Worm (Caenorhabditis elegans) whole organism, L3 larva: ENCODE results near the gene C34E10.12.
A peak's percentile ranks its signal among the peaks of the same experiment; 100 is the strongest.

Experiments
- R02D3.7 ChIP-seq: fragments of 150-350 bp; optimal IDR thresholded peaks from 2 replicates; lab custom pipeline; 2014; ENCODE audit warnings: missing biosample characterization, missing genetic modification characterization
- ZK546.5 ChIP-seq: sonication (generic microtip); optimal IDR thresholded peaks from 2 replicates; lab custom pipeline; 2017; ENCODE audit warnings: missing biosample characterization, missing genetic modification characterization
- aly-2 ChIP-seq: fragments of 150-350 bp; optimal IDR thresholded peaks from 2 replicates; lab custom pipeline; 2014; ENCODE audit warnings: missing biosample characterization, missing genetic modification characterization
- ceh-28 ChIP-seq: fragments of 150-350 bp; optimal IDR thresholded peaks from 2 replicates; lab custom pipeline; 2014; ENCODE audit warnings: missing biosample characterization, missing genetic modification reagents, missing genetic modification characterization
- ceh-9 ChIP-seq: sonication (generic microtip); optimal IDR thresholded peaks from 2 replicates; lab custom pipeline; 2018; ENCODE audit warnings: missing biosample characterization, missing genetic modification characterization
- daf-12 ChIP-seq: fragments of 150-350 bp; optimal IDR thresholded peaks from 2 replicates; lab custom pipeline; 2014; ENCODE audit warnings: missing biosample characterization, missing genetic modification reagents, missing genetic modification characterization
- egl-5 ChIP-seq: fragments of 150-350 bp; optimal IDR thresholded peaks from 2 replicates; lab custom pipeline; 2017; ENCODE audit warnings: missing biosample characterization, missing genetic modification reagents, missing genetic modification characterization, inconsistent platforms
- elt-1 ChIP-seq: fragments of 150-350 bp; optimal IDR thresholded peaks from 2 replicates; lab custom pipeline; 2014; ENCODE audit warnings: missing biosample characterization, missing genetic modification characterization
- elt-2 ChIP-seq: sonication (generic microtip); optimal IDR thresholded peaks from 2 replicates; lab custom pipeline; 2016; ENCODE audit warnings: missing genetic modification reagents, mild to moderate bottlenecking, missing genetic modification characterization, missing compliant biosample characterization
- elt-3 ChIP-seq, 3 experiments: fragments of 150-350 bp in 1 of 3; sonication (generic microtip) in 2 of 3; optimal IDR thresholded peaks; 2 replicates in 2 of 3; 4 replicates in 1 of 3; lab custom pipeline; 2014 to 2017; ENCODE audit warnings: missing biosample characterization in 3 of 3, missing genetic modification characterization in 3 of 3
- fkh-10 ChIP-seq: sonication (generic microtip); optimal IDR thresholded peaks from 2 replicates; lab custom pipeline; 2017; ENCODE audit warnings: missing biosample characterization, missing genetic modification reagents, missing genetic modification characterization
- fkh-2 ChIP-seq: fragments of 150-350 bp; optimal IDR thresholded peaks from 2 replicates; lab custom pipeline; 2014; ENCODE audit warnings: missing biosample characterization, missing genetic modification reagents, missing genetic modification characterization
- fos-1 ChIP-seq: fragments of 150-350 bp; optimal IDR thresholded peaks from 2 replicates; lab custom pipeline; 2014; ENCODE audit warnings: missing biosample characterization, missing genetic modification characterization
- jun-1 ChIP-seq: fragments of 150-350 bp; optimal IDR thresholded peaks from 2 replicates; lab custom pipeline; 2014; ENCODE audit warnings: missing biosample characterization, missing genetic modification reagents, missing genetic modification characterization
- lin-15B ChIP-seq: fragments of 150-350 bp; optimal IDR thresholded peaks from 2 replicates; lab custom pipeline; 2014; ENCODE audit warnings: missing biosample characterization, missing genetic modification characterization
- lin-39 ChIP-seq: fragments of 150-350 bp; optimal IDR thresholded peaks from 2 replicates; lab custom pipeline; 2018; ENCODE audit warnings: missing biosample characterization, missing genetic modification reagents, missing genetic modification characterization
- lsy-12 ChIP-seq: sonication (generic microtip); optimal IDR thresholded peaks from 2 replicates; lab custom pipeline; 2016; ENCODE audit warnings: mild to moderate bottlenecking, missing genetic modification characterization, missing compliant biosample characterization
- mdl-1 ChIP-seq: fragments of 150-350 bp; optimal IDR thresholded peaks from 2 replicates; lab custom pipeline; 2014; ENCODE audit warnings: missing biosample characterization, missing genetic modification characterization
- mml-1 ChIP-seq: fragments of 150-350 bp; sonication (generic microtip); optimal IDR thresholded peaks from 3 replicates; lab custom pipeline; 2014; ENCODE audit warnings: missing biosample characterization, missing genetic modification characterization
- nfya-1 ChIP-seq: sonication (generic microtip); optimal IDR thresholded peaks from 2 replicates; lab custom pipeline; 2017; ENCODE audit warnings: missing genetic modification characterization, mild to moderate bottlenecking, missing compliant biosample characterization, antibody characterized with exemption, moderate library complexity; ENCODE audit not compliant: insufficient read depth
- nhr-11 ChIP-seq: fragments of 150-350 bp; optimal IDR thresholded peaks from 2 replicates; lab custom pipeline; 2014; ENCODE audit warnings: missing biosample characterization, missing genetic modification characterization
- nhr-12 ChIP-seq: fragments of 150-350 bp; optimal IDR thresholded peaks from 2 replicates; lab custom pipeline; 2014; ENCODE audit warnings: missing biosample characterization, missing genetic modification characterization
- nhr-23 ChIP-seq: fragments of 150-350 bp; optimal IDR thresholded peaks from 2 replicates; lab custom pipeline; 2014; ENCODE audit warnings: missing biosample characterization, missing genetic modification reagents, missing genetic modification characterization
- nhr-237 ChIP-seq: fragments of 150-350 bp; optimal IDR thresholded peaks from 2 replicates; lab custom pipeline; 2014; ENCODE audit warnings: missing biosample characterization, missing genetic modification characterization
- nhr-25 ChIP-seq: sonication (generic microtip); optimal IDR thresholded peaks from 2 replicates; lab custom pipeline; 2017; ENCODE audit warnings: missing biosample characterization, missing genetic modification characterization
- nhr-28 ChIP-seq: fragments of 150-350 bp; optimal IDR thresholded peaks from 2 replicates; lab custom pipeline; 2014; ENCODE audit warnings: missing biosample characterization, missing genetic modification characterization
- nhr-43 ChIP-seq: sonication (generic microtip); optimal IDR thresholded peaks from 2 replicates; lab custom pipeline; 2016; ENCODE audit warnings: mild to moderate bottlenecking, missing genetic modification characterization, missing compliant biosample characterization; ENCODE audit not compliant: poor library complexity, severe bottlenecking
- nhr-67 ChIP-seq: fragments of 150-350 bp; optimal IDR thresholded peaks from 2 replicates; lab custom pipeline; 2014; ENCODE audit warnings: missing biosample characterization, missing genetic modification characterization
- nhr-76 ChIP-seq: fragments of 150-350 bp; sonication (generic microtip); optimal IDR thresholded peaks from 5 replicates; lab custom pipeline; 2014; ENCODE audit warnings: missing biosample characterization, missing genetic modification characterization
- nhr-77 ChIP-seq: fragments of 150-350 bp; optimal IDR thresholded peaks from 2 replicates; lab custom pipeline; 2014; ENCODE audit warnings: missing biosample characterization, missing genetic modification characterization
- pha-4 ChIP-seq: fragments of 150-350 bp; optimal IDR thresholded peaks from 2 replicates; lab custom pipeline; 2014; ENCODE audit warnings: missing biosample characterization, missing genetic modification reagents, missing genetic modification characterization
- pqm-1 ChIP-seq: fragments of 150-350 bp; optimal IDR thresholded peaks from 2 replicates; lab custom pipeline; 2017; ENCODE audit warnings: missing biosample characterization, missing genetic modification characterization, inconsistent platforms
- sea-2 ChIP-seq: fragments of 150-350 bp; sonication (generic microtip); optimal IDR thresholded peaks from 4 replicates; lab custom pipeline; 2014; ENCODE audit warnings: missing biosample characterization, missing genetic modification reagents, missing genetic modification characterization
- skn-1 ChIP-seq: fragments of 150-350 bp; optimal IDR thresholded peaks from 2 replicates; lab custom pipeline; 2014; ENCODE audit warnings: missing biosample characterization, missing genetic modification characterization
- tbx-2 ChIP-seq: sonication (generic microtip); optimal IDR thresholded peaks from 2 replicates; lab custom pipeline; 2016; ENCODE audit warnings: mild to moderate bottlenecking, missing genetic modification characterization, missing compliant biosample characterization
- unc-39 ChIP-seq: sonication (generic microtip); optimal IDR thresholded peaks from 4 replicates; lab custom pipeline; 2017; ENCODE audit warnings: missing biosample characterization, missing genetic modification characterization
- unc-62 ChIP-seq: fragments of 150-350 bp; sonication (generic microtip); optimal IDR thresholded peaks from 4 replicates; lab custom pipeline; 2014; ENCODE audit warnings: missing biosample characterization, missing genetic modification reagents, missing genetic modification characterization
- zag-1 ChIP-seq: fragments of 150-350 bp; optimal IDR thresholded peaks from 2 replicates; lab custom pipeline; 2014; ENCODE audit warnings: missing biosample characterization, missing genetic modification characterization
- ztf-4 ChIP-seq: fragments of 150-350 bp; optimal IDR thresholded peaks from 2 replicates; lab custom pipeline; 2014; ENCODE audit warnings: missing biosample characterization, missing genetic modification characterization

Gene C34E10.12

DNA sequence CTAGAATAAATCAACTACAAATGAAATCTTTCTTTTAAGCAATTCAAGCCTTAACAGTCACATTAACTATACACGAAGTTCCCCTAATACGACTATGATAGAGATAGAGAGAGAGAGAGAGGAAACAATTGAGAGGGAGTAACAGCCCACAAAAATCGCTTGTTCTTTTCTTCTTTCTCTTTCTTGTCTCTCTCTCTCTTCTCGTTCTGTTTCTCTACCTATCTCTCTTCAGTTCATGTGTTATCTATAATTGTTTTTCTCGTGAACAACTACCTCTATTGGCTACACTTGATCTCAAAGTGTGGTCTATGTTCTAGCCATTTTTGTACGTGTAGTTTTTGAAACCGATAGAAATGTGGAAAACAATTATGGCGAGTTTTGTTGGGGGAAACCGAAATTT lies 25.0 kb downstream of the C34E10.12 start (continued):
- TF ChIP-seq elt-2 (tag; lab: Kevin White, UChicago) (peak; percentile 80), elt-1 (tag; lab: Kevin White, UChicago) (peak; percentile 34), skn-1 (tag; lab: Kevin White, UChicago) (no peak), tbx-2 (tag; lab: Kevin White, UChicago) (no peak), ceh-28 (tag; lab: Kevin White, UChicago) (peak; percentile 60), unc-62 (no peak), nhr-25 (tag; lab: Kevin White, UChicago) (peak; percentile 81), fos-1 (tag; lab: Kevin White, UChicago) (no peak), ztf-4 (tag; lab: Kevin White, UChicago) (no peak), fkh-2 (tag; lab: Kevin White, UChicago) (no peak)

DNA sequence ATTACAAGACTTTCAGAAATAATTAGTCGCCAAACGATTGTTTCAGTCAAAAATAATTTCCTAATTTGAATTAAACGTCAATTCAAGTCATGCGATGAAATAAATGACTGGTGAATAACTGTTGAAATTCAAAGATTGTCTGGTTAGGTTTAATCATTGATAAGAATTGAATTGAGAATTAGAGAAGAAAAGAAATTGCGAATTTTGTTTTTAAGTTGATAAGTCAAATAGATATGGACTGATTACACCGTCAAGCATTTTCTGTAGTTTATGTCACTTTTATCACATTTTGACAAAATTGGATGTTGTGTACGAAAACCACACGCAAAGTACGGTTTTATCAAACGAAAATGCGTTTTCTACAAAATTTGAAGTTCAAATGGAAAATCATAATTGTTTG lies 26.4 kb downstream of the C34E10.12 start:
- peak; percentile 2 for TF ChIP-seq ceh-28 (tag; lab: Kevin White, UChicago)
- peak; percentile 98 for TF ChIP-seq pqm-1 (tag; lab: Kevin White, UChicago)
- no peak for TF ChIP-seq aly-2 (tag; lab: Kevin White, UChicago)
- TF ChIP-seq pha-4, result peak; percentile 76
- TF ChIP-seq egl-5 (tag; lab: Kevin White, UChicago), result no peak
- TF ChIP-seq lsy-12 (tag; lab: Kevin White, UChicago), result no peak
- TF ChIP-seq nhr-77, result no peak
- no peak for TF ChIP-seq nfya-1 (tag; lab: Kevin White, UChicago)
- no peak for TF ChIP-seq nhr-67 (tag; lab: Kevin White, UChicago)
- peak; percentile 45 for TF ChIP-seq jun-1 (tag; lab: Kevin White, UChicago)
- TF ChIP-seq fkh-10 (GFP tag; lab: Kevin White, UChicago), result no peak
- TF ChIP-seq unc-39 (tag; lab: Kevin White, UChicago), result no peak
- TF ChIP-seq nhr-11 (tag; lab: Kevin White, UChicago), result no peak
- no peak for TF ChIP-seq daf-12 (tag; lab: Kevin White, UChicago)
- TF ChIP-seq nhr-23 (tag; lab: Kevin White, UChicago), result peak; percentile 9
- no peak for TF ChIP-seq nhr-76 (tag; lab: Kevin White, UChicago)
- no peak for TF ChIP-seq ceh-9 (tag; lab: Kevin White, UChicago)
- peak; percentile 97 for TF ChIP-seq elt-2 (tag; lab: Kevin White, UChicago)
- no peak for TF ChIP-seq nhr-237 (tag; lab: Kevin White, UChicago)
- TF ChIP-seq mdl-1 (tag; lab: Kevin White, UChicago), result no peak
- no peak for TF ChIP-seq nhr-25 (tag; lab: Kevin White, UChicago)
- no peak for TF ChIP-seq ZK546.5
- peak in 2 of 3 experiments; percentile 42 to 64 for TF ChIP-seq elt-3 (tag; optimal IDR thresholded peaks at IDR 0.05; lab: Kevin White, UChicago)

DNA sequence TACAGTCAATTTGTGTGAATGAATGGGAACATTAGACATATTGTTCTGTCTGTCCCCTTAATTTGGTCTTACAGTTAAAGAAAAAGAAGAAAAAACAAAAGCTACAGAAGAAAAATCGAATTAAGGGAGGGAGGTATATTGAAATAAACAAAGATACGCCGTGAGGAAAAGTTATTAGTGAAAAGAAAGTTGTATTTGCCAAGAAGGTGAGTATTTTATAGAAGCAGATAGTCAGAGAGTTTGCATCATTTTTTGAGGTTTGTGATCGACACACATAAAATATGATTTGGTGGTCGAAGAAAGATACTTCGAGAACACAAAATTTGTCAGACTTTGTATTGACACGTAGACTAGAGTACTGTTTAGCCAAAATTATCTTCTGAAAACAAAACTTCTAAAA lies 27.3 kb downstream of the C34E10.12 start:
- TF ChIP-seq ZK546.5 (no peak), jun-1 (tag; lab: Kevin White, UChicago) (peak; percentile 38), mml-1 (tag; lab: Kevin White, UChicago) (no peak), R02D3.7 (no peak), nfya-1 (tag; lab: Kevin White, UChicago) (no peak), nhr-77 (no peak), zag-1 (tag; lab: Kevin White, UChicago) (no peak), nhr-12 (no peak), elt-2 (tag; lab: Kevin White, UChicago) (peak; percentile 49), pqm-1 (tag; lab: Kevin White, UChicago) (peak; percentile 52), nhr-43 (no peak), ceh-28 (tag; lab: Kevin White, UChicago) (no peak), pha-4 (peak; percentile 68), sea-2 (GFP tag; lab: Kevin White, UChicago) (no peak)

DNA sequence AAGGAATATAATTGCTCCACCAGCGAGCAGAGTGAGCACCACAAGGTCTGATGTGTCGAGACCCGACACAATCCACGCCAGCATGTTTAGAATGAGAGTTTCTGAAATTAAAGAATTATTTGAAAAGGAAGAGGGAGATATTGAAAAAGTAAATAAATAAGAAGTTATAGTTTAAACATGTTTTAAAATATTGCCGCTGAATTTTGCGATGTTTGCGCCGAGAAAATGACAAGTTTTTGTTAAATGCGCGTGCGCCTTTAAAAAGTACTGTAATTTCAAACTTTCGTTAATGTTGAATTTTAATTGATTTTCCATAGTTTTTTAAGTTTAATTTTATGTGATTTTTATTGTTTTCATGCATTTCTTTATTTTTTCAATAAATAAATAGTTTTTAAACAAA lies 28.1 kb downstream of the C34E10.12 start, which contains the start of gene emb-8:
emb-8 (minus strand) TSS at position 101 of the 400 bp plus-strand sequence.
- TF ChIP-seq zag-1 (tag; lab: Kevin White, UChicago), result no peak
- TF ChIP-seq unc-39 (tag; lab: Kevin White, UChicago), result no peak
- no peak for TF ChIP-seq egl-5 (tag; lab: Kevin White, UChicago)
- no peak for TF ChIP-seq ZK546.5
- TF ChIP-seq mml-1 (tag; lab: Kevin White, UChicago), result no peak
- TF ChIP-seq nhr-28 (tag; lab: Kevin White, UChicago), result no peak
- no peak for TF ChIP-seq pqm-1 (tag; lab: Kevin White, UChicago)
- no peak for TF ChIP-seq sea-2 (GFP tag; lab: Kevin White, UChicago)
- no peak for TF ChIP-seq mdl-1 (tag; lab: Kevin White, UChicago)
- no peak for TF ChIP-seq lin-15B
- TF ChIP-seq nfya-1 (tag; lab: Kevin White, UChicago), result no peak
- no peak for TF ChIP-seq elt-1 (tag; lab: Kevin White, UChicago)
- no peak for TF ChIP-seq lin-39 (tag; lab: Kevin White, UChicago)
- TF ChIP-seq pha-4, result no peak
- TF ChIP-seq unc-62, result no peak
